Fruit fly (Drosophila melanogaster) ovary, adult (tissue): ENCODE measurements around the gene CG32271.

ENCODE experiments used
- CG17801 ChIP-seq: fragments of 200-800 bp; optimal IDR thresholded peaks from 2 replicates; lab custom pipeline; 2019; ENCODE audit warnings: missing biosample characterization, mild to moderate bottlenecking, missing genetic modification characterization, moderate library complexity; ENCODE audit not compliant: partially characterized antibody

The CG32271 gene

DNA sequence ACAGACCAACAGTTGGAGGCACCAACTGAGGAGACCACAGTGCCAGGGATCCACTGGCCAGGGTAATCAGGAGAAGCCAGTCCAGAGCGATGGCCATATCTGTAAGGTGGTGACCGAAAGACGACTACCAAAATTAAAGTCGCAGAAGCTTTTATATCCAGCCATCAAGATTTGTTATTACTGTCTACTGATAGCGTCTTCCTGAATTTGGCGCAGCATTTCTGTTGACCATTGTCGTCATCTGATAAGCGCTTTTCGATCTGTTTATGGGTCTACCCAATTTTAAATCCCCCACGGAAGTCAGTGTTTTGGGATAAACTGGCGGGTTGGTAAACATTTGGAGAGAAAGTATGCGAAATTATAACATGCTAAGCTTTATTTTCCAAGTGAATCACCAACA, 30.5 kb downstream of the CG32271 start, which contains the start of gene CG14963:
TSS of gene CG14963 (minus strand) at position 101 of the 400 bp plus-strand sequence.
- no peak for TF ChIP-seq CG17801 (GFP tag; lab: Kevin White, UChicago)

dm6 chr3L:3169107-3169506, 33.9 kb downstream of the CG32271 start, which contains the start of the genes CG32278 and CG32281:
Gene CG32278 (plus strand): TSS chr3L:3169286.
Gene CG32281 (plus strand): TSS chr3L:3169375.
- TF ChIP-seq CG17801 (GFP tag; lab: Kevin White, UChicago), result no peak

- TF ChIP-seq CG17801 (GFP tag; lab: Kevin White, UChicago), result no peak
Measured at dm6 chr3L:3166200-3166695, 36.7 kb downstream of the CG32271 start, which contains the start of gene Asciz. Gene Asciz (minus strand): TSS chr3L:3166250.

dm6 chr3L:3165399-3165798, 37.6 kb downstream of the CG32271 start:
- no peak for TF ChIP-seq CG17801 (GFP tag; lab: Kevin White, UChicago)

DNA sequence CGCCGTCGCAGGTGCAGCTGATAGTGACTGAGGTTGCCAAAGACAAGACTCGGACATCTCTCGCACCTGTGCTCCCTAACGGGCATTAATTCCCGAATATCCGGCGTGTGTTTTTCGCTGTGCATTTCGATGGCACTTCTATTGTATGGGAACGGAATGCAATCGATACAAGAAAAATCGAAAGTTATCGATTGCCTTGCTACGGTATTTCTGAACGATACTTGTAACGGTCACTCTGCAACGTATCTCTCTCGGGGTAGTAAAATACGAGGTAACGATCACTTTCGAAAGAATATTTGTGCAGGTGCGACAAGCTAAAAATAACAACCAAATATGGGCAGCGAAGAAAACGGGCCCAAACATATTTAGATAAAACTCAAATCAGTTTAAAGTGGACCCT, 38.0 kb downstream of the CG32271 start, which contains the start of gene CG32280:
TSS of gene CG32280 (plus strand) at position 231 of the 400 bp plus-strand sequence.
- TF ChIP-seq CG17801 (GFP tag; lab: Kevin White, UChicago), result peak; percentile 30

DNA sequence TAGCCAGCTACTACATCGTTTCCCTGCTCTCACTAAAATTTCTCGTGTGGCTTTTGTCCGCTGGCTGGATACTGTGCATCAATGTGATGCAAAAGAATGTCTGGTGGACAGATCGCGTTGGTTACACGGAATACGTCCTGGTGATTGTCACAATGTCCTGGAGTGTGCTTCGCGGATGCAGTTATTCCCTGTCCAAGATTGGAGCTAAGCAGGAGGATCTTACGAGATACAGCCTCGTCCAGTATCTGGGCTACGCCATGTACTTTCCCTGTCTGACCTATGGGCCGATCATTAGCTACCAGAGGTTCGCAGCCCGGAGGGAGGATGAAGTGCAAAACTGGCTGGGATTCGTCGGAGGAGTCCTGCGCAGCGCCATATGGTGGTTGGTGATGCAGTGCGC, 40.4 kb downstream of the CG32271 start:
- TF ChIP-seq CG17801 (GFP tag; lab: Kevin White, UChicago), result no peak

DNA sequence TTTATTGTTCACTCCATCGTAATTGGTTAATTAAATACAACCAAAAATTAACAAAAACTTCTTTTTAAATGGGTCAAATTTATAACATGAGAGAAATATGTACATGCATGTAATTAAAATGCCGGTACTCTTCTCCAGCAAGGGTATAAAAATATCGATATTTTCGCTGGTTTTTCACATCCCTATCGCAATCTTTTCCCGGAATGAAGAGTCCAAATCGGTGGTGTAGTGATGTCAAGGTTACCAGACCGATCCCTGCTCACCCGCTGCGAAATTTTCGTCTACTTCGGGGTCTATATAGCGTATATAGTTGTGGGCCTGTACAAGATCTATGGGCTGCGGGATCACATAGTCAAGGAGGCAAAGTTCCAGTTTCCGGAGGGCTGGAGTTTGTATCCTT, 41.0 kb downstream of the CG32271 start, which contains the start of gene rasp:
TSS of gene rasp (plus strand) at position 213 of the 400 bp plus-strand sequence.
- no peak for TF ChIP-seq CG17801 (GFP tag; lab: Kevin White, UChicago)

DNA sequence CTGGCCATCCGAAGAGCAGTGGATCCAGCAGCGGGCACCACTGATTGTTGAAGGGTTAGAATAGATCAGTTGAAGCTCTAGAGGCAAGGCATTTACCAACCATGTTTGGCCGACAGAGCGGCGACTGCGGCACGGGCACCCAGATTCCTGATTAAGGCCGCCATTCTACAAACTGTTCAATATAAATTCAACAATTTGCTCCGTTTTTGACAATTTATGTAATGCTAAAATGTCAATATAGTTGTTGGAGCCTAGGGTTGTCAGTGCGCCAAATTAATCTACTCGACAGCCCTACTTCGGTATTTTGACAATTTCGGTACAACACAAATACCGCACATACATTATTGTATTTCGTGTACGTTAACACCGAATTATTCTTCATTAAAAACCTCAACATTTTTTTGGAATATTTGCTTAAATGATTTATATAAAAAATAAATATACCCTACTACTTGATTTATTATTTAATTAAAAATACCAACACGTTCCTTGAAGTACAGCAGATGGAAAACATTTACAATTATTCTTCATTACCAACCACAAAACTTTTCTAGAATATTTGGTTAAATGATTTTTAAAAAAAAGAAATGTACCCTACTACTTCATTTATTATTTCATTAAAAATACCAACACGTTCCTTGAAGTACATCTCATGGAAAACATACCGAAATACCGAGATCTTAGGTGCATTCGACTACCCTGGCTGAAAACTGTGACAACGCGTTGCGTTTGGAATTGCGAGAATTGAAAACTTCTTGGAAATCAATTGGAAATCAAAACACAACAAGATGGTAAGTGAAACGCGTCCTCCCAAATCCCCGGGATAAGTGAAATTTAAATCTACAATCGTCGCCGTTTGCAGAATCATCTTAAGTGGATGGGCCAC, 43.4 kb downstream of the CG32271 start, which contains the start of the genes ND-30 and CG15812:
TSS of gene ND-30 (minus strand) at position 270 of the 886 bp plus-strand sequence.
TSS of gene CG15812 (plus strand) at position 683 of the 886 bp plus-strand sequence.
- TF ChIP-seq CG17801 (GFP tag; lab: Kevin White, UChicago), result no peak

DNA sequence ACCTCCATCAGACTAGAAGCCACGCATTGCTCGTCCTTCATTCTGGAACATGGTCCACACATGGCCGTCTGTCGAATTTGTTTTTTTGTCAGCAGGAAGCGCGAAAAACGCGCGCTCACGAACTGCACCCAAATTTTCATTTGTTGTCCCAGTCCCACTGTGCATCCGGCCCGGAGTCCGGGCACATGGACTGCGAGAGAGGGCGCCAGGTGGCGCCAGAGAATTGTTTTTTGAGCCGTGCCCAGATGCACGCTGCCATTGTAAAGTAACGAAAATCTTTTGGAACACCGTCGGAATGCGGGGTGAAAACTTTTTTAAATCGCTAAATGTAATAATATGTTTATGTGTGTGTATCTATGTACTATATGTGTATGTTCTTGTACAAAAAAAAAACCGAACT, 45.3 kb downstream of the CG32271 start:
- no peak for TF ChIP-seq CG17801 (GFP tag; lab: Kevin White, UChicago)
